Worm (Caenorhabditis elegans) whole organism, dauer: ENCODE results near the gene Y57E12B.1.

Source experiments
- unc-62 ChIP-seq: sonication (generic microtip); optimal IDR thresholded peaks from 2 replicates; lab custom pipeline; 2017; ENCODE audit warnings: missing biosample characterization, missing genetic modification reagents, missing genetic modification characterization

Gene Y57E12B.1

ce11 chrV:6948225-6948624 is at the start of gene Y57E12B.1:
Gene Y57E12B.1 (plus strand): TSS chrV:6948525.
- no peak for TF ChIP-seq unc-62 (GFP tag; lab: Kevin White, UChicago)

ce11 chrV:6900173-6900638 is 48.1 kb upstream of the Y57E12B.1 start, which contains the start of gene odc-1:
Gene odc-1 (minus strand): TSS chrV:6900223.
- TF ChIP-seq unc-62 (GFP tag; lab: Kevin White, UChicago) = no peak

ce11 chrV:6900814-6901592 is 47.3 kb upstream of the Y57E12B.1 start:
- TF ChIP-seq unc-62 (GFP tag; lab: Kevin White, UChicago) = no peak

- no peak for TF ChIP-seq unc-62 (GFP tag; lab: Kevin White, UChicago)
Observed at ce11 chrV:6901943-6902549, 46.3 kb upstream of the Y57E12B.1 start.

ce11 chrV:6906435-6906834 is 41.9 kb upstream of the Y57E12B.1 start:
- no peak for TF ChIP-seq unc-62 (GFP tag; lab: Kevin White, UChicago)

ce11 chrV:6917280-6917679 is 31.0 kb upstream of the Y57E12B.1 start:
- no peak for TF ChIP-seq unc-62 (GFP tag; lab: Kevin White, UChicago)

- no peak for TF ChIP-seq unc-62 (GFP tag; lab: Kevin White, UChicago)
Observed at ce11 chrV:6919251-6919650, 29.1 kb upstream of the Y57E12B.1 start.

- no peak for TF ChIP-seq unc-62 (GFP tag; lab: Kevin White, UChicago)
Observed at ce11 chrV:6926633-6927032, 21.7 kb upstream of the Y57E12B.1 start.

ce11 chrV:6928938-6929337 is 19.4 kb upstream of the Y57E12B.1 start, which contains the start of gene unc-68:
Gene unc-68 (minus strand): TSS chrV:6929038.
- no peak for TF ChIP-seq unc-62 (GFP tag; lab: Kevin White, UChicago)

- TF ChIP-seq unc-62 (GFP tag; lab: Kevin White, UChicago) = no peak
Observed at ce11 chrV:6930284-6930683, 18.0 kb upstream of the Y57E12B.1 start.

ce11 chrV:6934212-6934611 is 14.1 kb upstream of the Y57E12B.1 start, which contains the start of gene lipl-6:
Gene lipl-6 (minus strand): TSS chrV:6934312.
- TF ChIP-seq unc-62 (GFP tag; lab: Kevin White, UChicago) = no peak

- TF ChIP-seq unc-62 (GFP tag; lab: Kevin White, UChicago) = no peak
Observed at ce11 chrV:6935878-6936277, 12.4 kb upstream of the Y57E12B.1 start, which contains the start of gene Y57E12B.10. Gene Y57E12B.10 (minus strand): TSS chrV:6935978.

ce11 chrV:6947442-6947841 is 883 bp upstream of the Y57E12B.1 start, which contains the start of gene Y57E12B.4:
Gene Y57E12B.4 (minus strand): TSS chrV:6947542.
- no peak for TF ChIP-seq unc-62 (GFP tag; lab: Kevin White, UChicago)

- TF ChIP-seq unc-62 (GFP tag; lab: Kevin White, UChicago) = no peak
Observed at ce11 chrV:6949770-6950169, 1.4 kb downstream of the Y57E12B.1 start, which contains the start of gene Y57E12B.11. Gene Y57E12B.11 (minus strand): TSS chrV:6949870.

- no peak for TF ChIP-seq unc-62 (GFP tag; lab: Kevin White, UChicago)
Observed at ce11 chrV:6951306-6951705, 3.0 kb downstream of the Y57E12B.1 start, which contains the start of gene T07H8.11. Gene T07H8.11 (minus strand): TSS chrV:6951406.

- no peak for TF ChIP-seq unc-62 (GFP tag; lab: Kevin White, UChicago)
Observed at ce11 chrV:6953797-6954196, 5.5 kb downstream of the Y57E12B.1 start, which contains the start of gene srg-31. Gene srg-31 (minus strand): TSS chrV:6953897.
